Fruit fly (Drosophila melanogaster) whole organism, larva: ENCODE results near the gene stv.

Experiments used
- noc ChIP-seq: fragments of 200-800 bp; sonication (Bioruptor generic); optimal IDR thresholded peaks from 3 replicates; lab custom pipeline; 2019; ENCODE audit warnings: missing biosample characterization, mild to moderate bottlenecking, missing genetic modification characterization, moderate library complexity

stv gene

dm6 chr3L:13497720-13498355, 20.5 kb downstream of the stv start:
- TF ChIP-seq noc (tag; lab: Kevin White, UChicago), result no peak

- TF ChIP-seq noc (tag; lab: Kevin White, UChicago), result no peak
These were observed 22.2 kb downstream of the stv start for dm6 chr3L:13499531-13499930.

dm6 chr3L:13499932-13500719, 22.8 kb downstream of the stv start:
- no peak for TF ChIP-seq noc (tag; lab: Kevin White, UChicago)

dm6 chr3L:13502484-13503109, 25.3 kb downstream of the stv start, which contains the start of gene Spt20:
Gene Spt20 (plus strand): TSS chr3L:13502707.
- TF ChIP-seq noc (tag; lab: Kevin White, UChicago), result no peak

dm6 chr3L:13503631-13504030, 26.3 kb downstream of the stv start:
- TF ChIP-seq noc (tag; lab: Kevin White, UChicago), result no peak

dm6 chr3L:13513112-13513538, 35.8 kb downstream of the stv start, which contains the start of the genes Vps36 and Liprin-beta:
Gene Vps36 (minus strand): TSS chr3L:13513112.
Gene Liprin-beta (plus strand): TSS chr3L:13513254.
- no peak for TF ChIP-seq noc (tag; lab: Kevin White, UChicago)

dm6 chr3L:13519555-13520284, 42.4 kb downstream of the stv start, which contains the start of gene CG10710:
Gene CG10710 (minus strand): TSS chr3L:13519605.
- no peak for TF ChIP-seq noc (tag; lab: Kevin White, UChicago)
